Worm (Caenorhabditis elegans) whole organism, young adult: ENCODE results near the gene F29G9.1.

Experiments used
- F22D6.2 ChIP-seq: sonication (generic microtip); optimal IDR thresholded peaks from 2 replicates; lab custom pipeline; 2016; ENCODE audit warnings: mild to moderate bottlenecking, missing genetic modification characterization, missing compliant biosample characterization
- F37B4.10 ChIP-seq: fragments of 200-800 bp; sonication (Bioruptor generic); IDR thresholded peaks from 2 replicates; pipeline ENCODE4 v1.3.6; 2022; ENCODE audit warnings: missing genetic modification characterization, missing compliant biosample characterization
- F52B5.7 ChIP-seq: sonication (generic microtip); optimal IDR thresholded peaks from 2 replicates; lab custom pipeline; 2016; ENCODE audit warnings: mild to moderate bottlenecking, missing genetic modification characterization, missing compliant biosample characterization
- Y53F4B.3 ChIP-seq: fragments of 200-800 bp; sonication (Bioruptor generic); IDR thresholded peaks from 2 replicates; pipeline ENCODE4 v1.3.6; 2022; ENCODE audit warnings: missing genetic modification reagents, missing genetic modification characterization, missing compliant biosample characterization
- Y53G8AR.9 ChIP-seq: fragments of 200-800 bp; sonication (Bioruptor generic); conservative IDR thresholded peaks from 2 replicates; pipeline ENCODE4 v1.3.6; 2022; ENCODE audit warnings: missing genetic modification reagents, missing genetic modification characterization, missing compliant biosample characterization
- ama-1 ChIP-seq, 3 experiments: fragments of 150-350 bp in 1 of 3; sonication (generic microtip) in 2 of 3; optimal IDR thresholded peaks; 2 replicates each; lab custom pipeline; 2014 to 2018; ENCODE audit warnings: missing biosample characterization in 2 of 3, missing genetic modification characterization in 2 of 3, missing genetic modification reagents in 2 of 3
- aptf-2 ChIP-seq: fragments of 200-800 bp; sonication (Bioruptor generic); conservative IDR thresholded peaks from 2 replicates; pipeline ENCODE4 v1.3.6; 2022; ENCODE audit warnings: missing genetic modification reagents, missing genetic modification characterization, missing compliant biosample characterization
- attf-5 ChIP-seq: fragments of 200-800 bp; sonication (Bioruptor generic); optimal IDR thresholded peaks from 2 replicates; lab custom pipeline; 2018; ENCODE audit warnings: mild to moderate bottlenecking, missing genetic modification characterization, missing compliant biosample characterization
- attf-6 ChIP-seq: fragments of 200-800 bp; sonication (Bioruptor generic); IDR thresholded peaks from 2 replicates; pipeline ENCODE4 v1.3.6; 2022; ENCODE audit warnings: missing genetic modification reagents, missing genetic modification characterization, missing compliant biosample characterization
- bed-1 ChIP-seq: fragments of 200-800 bp; sonication (Bioruptor generic); IDR thresholded peaks from 2 replicates; pipeline ENCODE4 v1.3.6; 2022; ENCODE audit warnings: missing genetic modification reagents, missing genetic modification characterization, missing compliant biosample characterization
- ccch-3 ChIP-seq: fragments of 200-800 bp; sonication (Bioruptor generic); optimal IDR thresholded peaks from 2 replicates; lab custom pipeline; 2018; ENCODE audit warnings: mild to moderate bottlenecking, missing genetic modification characterization, missing compliant biosample characterization
- cebp-1 ChIP-seq, 2 experiments: fragments of 200-800 bp in 1 of 2; sonication (Bioruptor generic) in 1 of 2; sonication (generic microtip) in 1 of 2; IDR thresholded peaks in 1 of 2; optimal IDR thresholded peaks in 1 of 2; 2 replicates each; pipeline versions ENCODE4 v1.3.6 to Lab custom; 2017 to 2022; ENCODE audit warnings: missing compliant biosample characterization in 2 of 2, missing genetic modification characterization in 2 of 2, mild to moderate bottlenecking in 1 of 2, missing genetic modification reagents in 1 of 2, moderate library complexity in 1 of 2
- ceh-100 ChIP-seq: fragments of 200-800 bp; sonication (Bioruptor generic); IDR thresholded peaks from 2 replicates; pipeline ENCODE4 v1.3.6; 2022; ENCODE audit warnings: missing genetic modification reagents, missing genetic modification characterization, missing compliant biosample characterization
- ceh-40 ChIP-seq: fragments of 200-800 bp; sonication (Bioruptor generic); IDR thresholded peaks from 2 replicates; pipeline ENCODE4 v1.3.6; 2022; ENCODE audit warnings: missing genetic modification characterization, missing compliant biosample characterization
- ceh-79 ChIP-seq: sonication (generic microtip); optimal IDR thresholded peaks from 2 replicates; lab custom pipeline; 2017; ENCODE audit warnings: mild to moderate bottlenecking, missing genetic modification characterization, missing compliant biosample characterization
- chd-7 ChIP-seq: sonication (generic microtip); optimal IDR thresholded peaks from 2 replicates; lab custom pipeline; 2016; ENCODE audit warnings: mild to moderate bottlenecking, missing genetic modification characterization, moderate library complexity, missing compliant biosample characterization
- efl-1 ChIP-seq: fragments of 150-350 bp; optimal IDR thresholded peaks from 2 replicates; lab custom pipeline; 2014; ENCODE audit warnings: missing biosample characterization, missing genetic modification reagents, missing genetic modification characterization
- egl-44 ChIP-seq: fragments of 200-800 bp; sonication (Bioruptor generic); IDR thresholded peaks from 2 replicates; pipeline ENCODE4 v1.3.6; 2022; ENCODE audit warnings: missing genetic modification reagents, missing genetic modification characterization, missing compliant biosample characterization
- egrh-3 ChIP-seq: fragments of 200-800 bp; sonication (Bioruptor generic); IDR thresholded peaks from 2 replicates; pipeline ENCODE4 v1.3.6; 2022; ENCODE audit warnings: missing genetic modification reagents, missing genetic modification characterization, missing compliant biosample characterization
- ekl-4 ChIP-seq: fragments of 200-800 bp; sonication (Bioruptor generic); IDR thresholded peaks from 2 replicates; pipeline ENCODE4 v1.3.6; 2022; ENCODE audit warnings: missing genetic modification reagents, missing genetic modification characterization, missing compliant biosample characterization
- fkh-3 ChIP-seq: sonication (generic microtip); optimal IDR thresholded peaks from 2 replicates; lab custom pipeline; 2016; ENCODE audit warnings: mild to moderate bottlenecking, missing genetic modification characterization, missing compliant biosample characterization
- him-1 ChIP-seq: sonication (generic microtip); optimal IDR thresholded peaks from 2 replicates; lab custom pipeline; 2016; ENCODE audit warnings: missing genotype, missing genetic modification reagents, missing genetic modification characterization, missing compliant biosample characterization
- hmg-1.2 ChIP-seq: fragments of 200-800 bp; sonication (Bioruptor generic); IDR thresholded peaks from 2 replicates; pipeline ENCODE4 v1.3.6; 2022; ENCODE audit warnings: missing genetic modification reagents, missing genetic modification characterization, missing compliant biosample characterization
- hmg-20 ChIP-seq: fragments of 200-800 bp; sonication (Bioruptor generic); IDR thresholded peaks from 2 replicates; pipeline ENCODE4 v1.3.6; 2022; ENCODE audit warnings: missing genetic modification reagents, missing genetic modification characterization, missing compliant biosample characterization
- lin-35 ChIP-seq, 3 experiments: fragments of 150-350 bp in 2 of 3; sonication (generic microtip) in 1 of 3; optimal IDR thresholded peaks; 2 replicates each; lab custom pipeline; 2014 to 2018; ENCODE audit warnings: missing biosample characterization in 3 of 3, missing genetic modification characterization in 3 of 3, missing genetic modification reagents in 3 of 3
- lir-1 ChIP-seq: fragments of 200-800 bp; sonication (Bioruptor generic); conservative IDR thresholded peaks from 2 replicates; pipeline ENCODE4 v1.3.6; 2022; ENCODE audit warnings: missing genetic modification reagents, missing genetic modification characterization, missing compliant biosample characterization
- madf-3 ChIP-seq: fragments of 200-800 bp; sonication (Bioruptor generic); IDR thresholded peaks from 2 replicates; pipeline ENCODE4 v1.3.6; 2022; ENCODE audit warnings: missing genetic modification reagents, missing genetic modification characterization, missing compliant biosample characterization
- nhr-80 ChIP-seq: sonication (generic microtip); optimal IDR thresholded peaks from 2 replicates; lab custom pipeline; 2016; ENCODE audit warnings: missing genetic modification characterization, missing compliant biosample characterization
- nhr-90 ChIP-seq: sonication (generic microtip); optimal IDR thresholded peaks from 2 replicates; lab custom pipeline; 2016; ENCODE audit warnings: missing genotype, mild to moderate bottlenecking, missing genetic modification characterization, missing compliant biosample characterization
- rec-8 ChIP-seq, 2 experiments: sonication (generic microtip); optimal IDR thresholded peaks; 2 replicates each; lab custom pipeline; 2016; ENCODE audit warnings: mild to moderate bottlenecking in 2 of 2, missing genetic modification characterization in 2 of 2, missing genetic modification reagents in 2 of 2, missing genotype in 2 of 2, missing biosample characterization in 1 of 2, missing compliant biosample characterization in 1 of 2, moderate library complexity in 1 of 2
- repo-1 ChIP-seq: sonication (generic microtip); optimal IDR thresholded peaks from 2 replicates; lab custom pipeline; 2017; ENCODE audit warnings: mild to moderate bottlenecking, missing genetic modification characterization, missing compliant biosample characterization
- snpc-1.1 ChIP-seq: sonication (generic microtip); optimal IDR thresholded peaks from 2 replicates; lab custom pipeline; 2017; ENCODE audit warnings: missing genetic modification characterization, mild to moderate bottlenecking, missing compliant biosample characterization, antibody characterized with exemption, moderate library complexity, missing genotype, missing genetic modification reagents; ENCODE audit not compliant: insufficient read depth
- snpc-1.3 ChIP-seq: sonication (generic microtip); optimal IDR thresholded peaks from 2 replicates; lab custom pipeline; 2017; ENCODE audit warnings: missing genetic modification characterization, mild to moderate bottlenecking, missing compliant biosample characterization, antibody characterized with exemption, moderate library complexity, missing genotype, missing genetic modification reagents; ENCODE audit not compliant: insufficient read depth
- snpc-4 ChIP-seq, 5 experiments: fragments of 150-350 bp in 1 of 5; sonication (generic microtip) in 4 of 5; optimal IDR thresholded peaks; 2 replicates each; lab custom pipeline; 2014 to 2018; ENCODE audit warnings: missing genetic modification characterization in 5 of 5, missing biosample characterization in 3 of 5, antibody characterized with exemption in 2 of 5, mild to moderate bottlenecking in 2 of 5, missing compliant biosample characterization in 2 of 5, missing genotype in 2 of 5, moderate library complexity in 2 of 5, missing genetic modification reagents in 1 of 5
- somi-1 ChIP-seq: fragments of 200-800 bp; sonication (Bioruptor generic); optimal IDR thresholded peaks from 2 replicates; lab custom pipeline; 2018; ENCODE audit warnings: mild to moderate bottlenecking, missing genetic modification characterization, missing compliant biosample characterization
- tbp1 ChIP-seq: fragments of 200-800 bp; sonication (Bioruptor generic); optimal IDR thresholded peaks from 2 replicates; lab custom pipeline; 2018; ENCODE audit warnings: mild to moderate bottlenecking, missing genetic modification characterization, missing compliant biosample characterization
- zfh-2 ChIP-seq: fragments of 200-800 bp; sonication (Bioruptor generic); conservative IDR thresholded peaks from 2 replicates; pipeline ENCODE4 v1.3.6; 2022; ENCODE audit warnings: missing genetic modification reagents, missing genetic modification characterization, missing compliant biosample characterization
- zim-3 ChIP-seq: sonication (generic microtip); optimal IDR thresholded peaks from 2 replicates; lab custom pipeline; 2017; ENCODE audit warnings: mild to moderate bottlenecking, missing genetic modification characterization, moderate library complexity, missing compliant biosample characterization
- ztf-28 ChIP-seq: fragments of 200-800 bp; sonication (Bioruptor generic); IDR thresholded peaks from 2 replicates; pipeline ENCODE4 v1.3.6; 2022; ENCODE audit warnings: missing genetic modification reagents, missing genetic modification characterization, missing compliant biosample characterization

F29G9.1 gene

DNA sequence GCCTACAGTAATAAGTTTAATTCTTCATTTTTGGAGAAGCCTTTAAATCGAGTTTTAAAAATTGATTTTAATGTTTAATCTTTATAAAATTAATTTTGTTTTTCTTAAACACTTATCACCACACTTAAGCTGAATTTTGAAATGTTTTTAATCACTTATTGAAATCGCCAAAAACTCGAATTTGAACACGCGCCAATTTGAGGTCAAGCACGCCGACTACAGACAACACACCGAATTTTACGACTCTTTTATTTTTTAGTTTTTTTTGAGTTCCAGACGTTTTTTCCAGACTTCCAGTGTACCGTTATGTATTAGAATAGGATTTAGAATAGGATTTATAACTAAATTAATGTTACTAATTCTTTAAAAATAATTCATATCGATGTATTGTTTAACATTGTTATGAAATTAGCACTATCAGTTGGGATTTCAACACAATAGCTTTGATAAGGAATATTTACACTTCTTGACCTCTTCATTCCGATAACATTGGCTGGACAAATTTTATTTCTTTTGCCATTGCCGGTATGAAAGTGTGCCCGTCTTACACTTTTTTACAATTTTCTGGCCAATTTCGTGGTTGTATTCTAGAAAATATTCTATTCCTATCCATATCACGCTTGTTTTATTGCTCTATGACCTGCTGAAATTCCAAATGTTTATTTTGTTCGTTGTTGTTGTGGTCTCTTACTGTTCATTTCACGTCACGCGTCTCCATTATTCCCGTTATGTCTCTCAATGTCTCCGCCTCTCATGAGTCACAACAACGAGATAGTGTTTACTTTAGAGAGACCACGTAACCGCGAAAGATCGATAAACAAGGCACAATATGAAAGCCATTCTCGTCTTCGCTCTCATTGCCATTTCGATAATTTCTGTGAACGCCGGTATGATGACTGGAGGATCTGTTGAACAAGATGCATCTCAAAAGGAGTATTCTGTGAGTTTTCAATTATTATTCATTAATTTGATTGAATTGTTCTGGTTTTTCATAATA lies 4.7 kb downstream of the F29G9.1 start, which contains the start of gene cpi-2 (continued):
- TF ChIP-seq repo-1 (tag; lab: Kevin White, UChicago) = no peak
- TF ChIP-seq attf-5 (GFP tag; lab: Kevin White, UChicago) = peak; percentile 26
- TF ChIP-seq chd-7 (tag; lab: Kevin White, UChicago) = no peak
- no peak for TF ChIP-seq egrh-3 (GFP tag; lab: Robert Waterston, UW)
- no peak for TF ChIP-seq zim-3 (tag; lab: Kevin White, UChicago)
- TF ChIP-seq ceh-79 (tag; lab: Kevin White, UChicago) = no peak
- no peak for TF ChIP-seq snpc-1.3 (tag; lab: Kevin White, UChicago)
- TF ChIP-seq aptf-2 = no peak
- TF ChIP-seq ekl-4 (GFP tag; lab: Robert Waterston, UW) = no peak
- no peak for TF ChIP-seq nhr-90 (tag; lab: Kevin White, UChicago)
- peak; percentile 79 for TF ChIP-seq hmg-1.2 (GFP tag; lab: Robert Waterston, UW)
- TF ChIP-seq snpc-1.1 (tag; lab: Kevin White, UChicago) = no peak
- no peak for TF ChIP-seq Y53G8AR.9 (GFP tag; lab: Robert Waterston, UW)
- TF ChIP-seq efl-1 (GFP tag; lab: Kevin White, UChicago) = peak; percentile 44
- no peak for TF ChIP-seq him-1 (tag; lab: Kevin White, UChicago)
- no peak for TF ChIP-seq Y53F4B.3
- peak; percentile 7; the same call in 1 of the 2 replicates for TF ChIP-seq cebp-1 (GFP tag; IDR thresholded peaks at IDR 0.05; lab: Robert Waterston, UW)
- TF ChIP-seq cebp-1 (tag; optimal IDR thresholded peaks at IDR 0.05; lab: Kevin White, UChicago) = peak; percentile 53
- no peak for TF ChIP-seq ztf-28 (GFP tag; lab: Robert Waterston, UW)
- no peak for TF ChIP-seq F22D6.2 (tag; lab: Kevin White, UChicago)

DNA sequence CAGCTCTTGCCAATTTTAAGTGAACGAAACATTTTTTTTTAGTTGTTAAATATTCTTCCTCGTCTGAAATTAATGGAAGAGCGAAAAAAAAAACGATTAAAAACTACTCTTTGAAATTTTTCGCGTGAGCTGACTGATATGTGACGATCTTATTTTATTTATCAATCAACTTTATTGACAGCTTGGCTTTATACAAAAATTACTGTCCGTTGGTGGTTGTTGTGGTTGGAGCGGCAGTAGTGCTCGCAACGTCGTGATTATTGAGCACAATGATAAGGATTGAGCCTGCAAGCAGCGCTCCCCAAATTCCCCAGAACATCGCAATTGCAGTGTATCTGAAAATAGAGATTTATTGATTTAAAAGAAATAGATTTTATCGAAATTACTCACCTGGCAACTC lies 5.5 kb downstream of the F29G9.1 start:
- TF ChIP-seq bed-1 = no peak
- TF ChIP-seq nhr-80 (tag; lab: Kevin White, UChicago) = peak; percentile 36
- TF ChIP-seq lir-1 (GFP tag; lab: Robert Waterston, UW) = no peak

DNA sequence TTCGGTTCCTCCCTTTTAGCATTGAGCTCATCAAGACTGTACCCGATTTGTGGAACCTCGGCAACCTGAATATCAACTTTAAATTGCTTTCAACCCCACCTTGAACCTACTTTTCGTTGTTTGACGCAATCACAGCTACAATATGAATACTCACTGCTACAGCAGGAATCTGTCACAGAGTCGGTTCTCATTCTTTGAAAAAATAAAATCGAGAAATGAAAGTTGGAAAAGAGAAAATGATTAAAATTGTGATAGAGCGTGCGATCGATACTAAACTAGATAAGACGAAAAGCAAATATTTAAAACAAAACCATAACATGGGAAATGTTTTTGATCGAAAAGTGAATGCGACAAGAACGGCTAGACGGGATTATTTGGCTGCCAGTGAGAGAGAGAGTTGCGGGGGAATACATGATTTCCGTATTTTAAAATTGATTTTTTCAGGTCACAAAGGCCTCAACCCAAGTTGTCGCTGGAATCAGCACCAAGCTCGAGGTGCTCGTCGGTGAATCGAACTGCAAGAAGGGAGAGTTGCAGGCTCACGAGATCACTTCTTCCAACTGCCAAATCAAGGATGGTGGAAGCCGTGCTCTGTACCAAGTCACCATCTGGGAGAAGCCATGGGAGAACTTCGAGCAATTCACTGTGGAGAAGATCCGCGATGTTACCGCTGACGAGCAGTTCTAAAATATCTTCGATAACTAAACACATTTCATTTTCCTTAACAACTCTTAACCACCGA lies 6.1 kb downstream of the F29G9.1 start, which contains the start of gene R01B10.3:
R01B10.3 (minus strand) TSS at position 277 of the 742 bp plus-strand sequence.
- TF ChIP-seq nhr-90 (tag; lab: Kevin White, UChicago) (peak; percentile 28), F52B5.7 (tag; lab: Kevin White, UChicago) (no peak), lin-35 (GFP tag; optimal IDR thresholded peaks at IDR 0.05; lab: Kevin White, UChicago) (no peak), ama-1 (optimal IDR thresholded peaks at IDR 0.05; lab: Kevin White, UChicago) (no peak), ama-1 (GFP tag; optimal IDR thresholded peaks at IDR 0.05; lab: Kevin White, UChicago) (no peak), fkh-3 (no peak), F37B4.10 (GFP tag; lab: Robert Waterston, UW) (no peak), Y53G8AR.9 (GFP tag; lab: Robert Waterston, UW) (0 out of 2 replicates have a peak, but pooled peaks have one; percentile 20), madf-3 (GFP tag; lab: Robert Waterston, UW) (no peak), egl-44 (GFP tag; lab: Robert Waterston, UW) (peak; percentile 61; the same call in 1 of the 2 replicates), ccch-3 (GFP tag; lab: Kevin White, UChicago) (no peak), attf-6 (GFP tag; lab: Robert Waterston, UW) (0 out of 2 replicates have a peak, but pooled peaks have one; percentile 23), zfh-2 (GFP tag; lab: Robert Waterston, UW) (peak; percentile 52; the same call in 1 of the 2 replicates), rec-8 (tag; optimal IDR thresholded peaks at IDR 0.05; lab: Kevin White, UChicago) (no peak), ceh-40 (GFP tag; lab: Robert Waterston, UW) (no peak), ceh-100 (no peak), somi-1 (GFP tag; lab: Kevin White, UChicago) (peak; percentile 24), tbp1 (no peak), snpc-4 (GFP tag; optimal IDR thresholded peaks at IDR 0.05; lab: Kevin White, UChicago) (no peak), snpc-4 (tag; optimal IDR thresholded peaks at IDR 0.05; lab: Kevin White, UChicago) (no peak), hmg-20 (no peak)
